Fruit fly (Drosophila melanogaster) whole organism, embryonic: ENCODE measurements around the gene CG14110.

Source experiments
- B-H2 ChIP-seq: fragments of 200-800 bp; sonication (Bioruptor generic); optimal IDR thresholded peaks from 2 replicates; lab custom pipeline; 2018; ENCODE audit warnings: missing biosample characterization, mild to moderate bottlenecking, missing genetic modification characterization
- CG10267 ChIP-seq: fragments of 200-800 bp; sonication (Bioruptor generic); optimal IDR thresholded peaks from 2 replicates; lab custom pipeline; 2018; ENCODE audit warnings: missing biosample characterization, mild to moderate bottlenecking, missing genetic modification characterization, moderate library complexity
- CG11696 ChIP-seq: fragments of 200-800 bp; sonication (Bioruptor generic); IDR thresholded peaks from 2 replicates; pipeline ENCODE4 v1.3.6; 2022; ENCODE audit warnings: missing biosample characterization, missing genetic modification characterization
- CG12299 ChIP-seq: fragments of 200-800 bp; sonication (Bioruptor generic); optimal IDR thresholded peaks from 2 replicates; lab custom pipeline; 2018; ENCODE audit warnings: missing biosample characterization, mild to moderate bottlenecking, missing genetic modification characterization
- CG14050 ChIP-seq: fragments of 200-800 bp; sonication (Bioruptor generic); IDR thresholded peaks from 3 replicates; pipeline ENCODE4 v1.3.6; 2022; ENCODE audit warnings: missing biosample characterization, missing genetic modification characterization
- CG15073 ChIP-seq: fragments of 200-800 bp; sonication (Bioruptor generic); optimal IDR thresholded peaks from 2 replicates; lab custom pipeline; 2016; ENCODE audit warnings: missing biosample characterization, missing genetic modification characterization
- CG15601 ChIP-seq: fragments of 200-800 bp; sonication (Bioruptor generic); optimal IDR thresholded peaks from 3 replicates; lab custom pipeline; 2019; ENCODE audit warnings: missing biosample characterization, mild to moderate bottlenecking, missing genetic modification characterization, moderate library complexity
- CG1603 ChIP-seq: fragments of 200-800 bp; sonication (Bioruptor generic); optimal IDR thresholded peaks from 2 replicates; lab custom pipeline; 2019; ENCODE audit warnings: missing biosample characterization, mild to moderate bottlenecking, missing genetic modification characterization, moderate library complexity
- CG16779 ChIP-seq: fragments of 200-800 bp; sonication (Bioruptor generic); IDR thresholded peaks from 2 replicates; pipeline ENCODE4 v1.3.6; 2022; ENCODE audit warnings: missing biosample characterization, missing genetic modification characterization
- CG1792 ChIP-seq: fragments of 200-800 bp; sonication (Bioruptor generic); optimal IDR thresholded peaks from 2 replicates; lab custom pipeline; 2016; ENCODE audit warnings: missing biosample characterization, missing genetic modification characterization
- CG18011 ChIP-seq: fragments of 200-800 bp; sonication (Bioruptor generic); optimal IDR thresholded peaks from 2 replicates; lab custom pipeline; 2017; ENCODE audit warnings: missing biosample characterization, missing genetic modification characterization, mild to moderate bottlenecking, moderate library complexity, missing genotype
- CG18599 ChIP-seq: fragments of 200-800 bp; sonication (Bioruptor generic); optimal IDR thresholded peaks from 3 replicates; lab custom pipeline; 2017; ENCODE audit warnings: missing biosample characterization, missing genetic modification characterization, mild to moderate bottlenecking, moderate library complexity, missing genetic modification reagents
- CG5180 ChIP-seq: fragments of 200-800 bp; sonication (Bioruptor generic); optimal IDR thresholded peaks from 3 replicates; lab custom pipeline; 2017; ENCODE audit warnings: missing biosample characterization, missing genetic modification characterization, mild to moderate bottlenecking, moderate library complexity, missing genetic modification reagents
- CG6254 ChIP-seq: fragments of 200-800 bp; sonication (Bioruptor generic); optimal IDR thresholded peaks from 3 replicates; lab custom pipeline; 2017; ENCODE audit warnings: mild to moderate bottlenecking, missing biosample characterization, missing genetic modification reagents, missing genetic modification characterization
- CG6765 ChIP-seq: fragments of 200-800 bp; sonication (Bioruptor generic); optimal IDR thresholded peaks from 3 replicates; lab custom pipeline; 2017; ENCODE audit warnings: missing biosample characterization, mild to moderate bottlenecking, missing genetic modification characterization
- CG7745 ChIP-seq: fragments of 200-800 bp; sonication (Bioruptor generic); optimal IDR thresholded peaks from 2 replicates; lab custom pipeline; 2018; ENCODE audit warnings: missing biosample characterization, mild to moderate bottlenecking, missing genetic modification characterization, moderate library complexity
- CG7963 ChIP-seq: fragments of 200-800 bp; sonication (Bioruptor generic); IDR thresholded peaks from 3 replicates; pipeline ENCODE4 v1.3.6; 2022; ENCODE audit warnings: missing biosample characterization, missing genetic modification characterization; ENCODE audit not compliant: partially characterized antibody
- CG8089 ChIP-seq: fragments of 200-800 bp; sonication (Bioruptor generic); optimal IDR thresholded peaks from 3 replicates; lab custom pipeline; 2016; ENCODE audit warnings: missing biosample characterization, missing genetic modification characterization
- CG9797 ChIP-seq: fragments of 200-800 bp; sonication (Bioruptor generic); optimal IDR thresholded peaks from 3 replicates; lab custom pipeline; 2018; ENCODE audit warnings: missing biosample characterization, mild to moderate bottlenecking, missing genetic modification characterization
- CG9817 ChIP-seq: fragments of 200-800 bp; sonication (Bioruptor generic); optimal IDR thresholded peaks from 2 replicates; lab custom pipeline; 2018; ENCODE audit warnings: missing biosample characterization, mild to moderate bottlenecking, missing genetic modification characterization, moderate library complexity
- D19A ChIP-seq: fragments of 200-800 bp; optimal IDR thresholded peaks from 3 replicates; lab custom pipeline; 2019; ENCODE audit warnings: missing biosample characterization, mild to moderate bottlenecking, missing genetic modification characterization, moderate library complexity
- Dek ChIP-seq: fragments of 200-800 bp; sonication (Bioruptor generic); optimal IDR thresholded peaks from 3 replicates; lab custom pipeline; 2019; ENCODE audit warnings: missing biosample characterization, mild to moderate bottlenecking, missing genetic modification characterization, moderate library complexity
- Eip74EF ChIP-seq, 2 experiments: fragments of 200-800 bp in 1 of 2; fragments of >200 bp in 1 of 2; sonication (Bioruptor generic) in 1 of 2; optimal IDR thresholded peaks; 2 replicates each; lab custom pipeline; 2017 to 2019; ENCODE audit warnings: missing biosample characterization in 2 of 2, missing genetic modification characterization in 2 of 2, mild to moderate bottlenecking in 1 of 2, moderate library complexity in 1 of 2
- Fer2 ChIP-seq: fragments of 200-800 bp; sonication (Bioruptor generic); optimal IDR thresholded peaks from 2 replicates; lab custom pipeline; 2018; ENCODE audit warnings: missing biosample characterization, mild to moderate bottlenecking, missing genetic modification characterization, moderate library complexity
- Hand ChIP-seq: fragments of 200-800 bp; sonication (Bioruptor generic); optimal IDR thresholded peaks from 2 replicates; lab custom pipeline; 2017; ENCODE audit warnings: mild to moderate bottlenecking, missing biosample characterization, missing genetic modification reagents, missing genetic modification characterization
- Hsf ChIP-seq: fragments of 200-800 bp; sonication (Bioruptor generic); optimal IDR thresholded peaks from 3 replicates; lab custom pipeline; 2016; ENCODE audit warnings: missing biosample characterization, missing genetic modification characterization
- Nf-YC ChIP-seq: fragments of 200-800 bp; optimal IDR thresholded peaks from 3 replicates; lab custom pipeline; 2019; ENCODE audit warnings: missing biosample characterization, mild to moderate bottlenecking, missing genetic modification characterization, moderate library complexity
- Oaz ChIP-seq: fragments of 200-800 bp; sonication (Bioruptor generic); IDR thresholded peaks from 2 replicates; pipeline ENCODE4 v1.3.6; 2022; ENCODE audit warnings: missing biosample characterization, missing genetic modification characterization
- Opbp ChIP-seq: fragments of 200-800 bp; sonication (Bioruptor generic); IDR thresholded peaks from 3 replicates; pipeline ENCODE4 v1.3.6; 2022; ENCODE audit warnings: missing biosample characterization, missing genetic modification characterization; ENCODE audit not compliant: partially characterized antibody
- bowl ChIP-seq: fragments of 200-800 bp; sonication (Bioruptor generic); IDR thresholded peaks from 2 replicates; pipeline ENCODE4 v1.3.6; 2022; ENCODE audit warnings: missing biosample characterization, missing genetic modification characterization
- corto ChIP-seq: fragments of 200-800 bp; sonication (Bioruptor generic); optimal IDR thresholded peaks from 2 replicates; lab custom pipeline; 2016; ENCODE audit warnings: missing biosample characterization, mild to moderate bottlenecking, missing genetic modification characterization, moderate library complexity
- croc ChIP-seq: fragments of 200-800 bp; sonication (Bioruptor generic); conservative IDR thresholded peaks from 3 replicates; pipeline ENCODE4 v1.3.6; 2022; ENCODE audit warnings: missing biosample characterization, missing genetic modification characterization
- dmrt11E ChIP-seq: fragments of 200-800 bp; sonication (Bioruptor generic); optimal IDR thresholded peaks from 3 replicates; lab custom pipeline; 2018; ENCODE audit warnings: missing biosample characterization, mild to moderate bottlenecking, missing genetic modification characterization, moderate library complexity
- eyg ChIP-seq: fragments of 200-800 bp; sonication (Bioruptor generic); optimal IDR thresholded peaks from 3 replicates; lab custom pipeline; 2016; ENCODE audit warnings: missing biosample characterization, missing genetic modification characterization
- gem ChIP-seq: fragments of 200-800 bp; sonication (Bioruptor generic); optimal IDR thresholded peaks from 2 replicates; lab custom pipeline; 2019; ENCODE audit warnings: missing biosample characterization, mild to moderate bottlenecking, missing genetic modification characterization, moderate library complexity
- insv ChIP-seq, 2 experiments: fragments of 200-800 bp; sonication (Bioruptor generic); optimal IDR thresholded peaks; 3 replicates each; lab custom pipeline; 2016 to 2018; ENCODE audit warnings: missing biosample characterization in 2 of 2, missing genetic modification characterization in 2 of 2
- lov ChIP-seq, 2 experiments: fragments of 200-800 bp in 1 of 2; fragments of >200 bp in 1 of 2; sonication (Bioruptor generic) in 1 of 2; IDR thresholded peaks in 1 of 2; optimal IDR thresholded peaks in 1 of 2; 2 replicates in 1 of 2; 3 replicates in 1 of 2; pipeline versions ENCODE4 v1.3.6 to Lab custom; 2017 to 2022; ENCODE audit warnings: missing biosample characterization in 1 of 2, missing genetic modification characterization in 1 of 2
- luna ChIP-seq: fragments of 200-800 bp; sonication (Bioruptor generic); optimal IDR thresholded peaks from 2 replicates; lab custom pipeline; 2016; ENCODE audit warnings: missing biosample characterization, missing genetic modification characterization
- mirr ChIP-seq: fragments of 200-800 bp; sonication (Bioruptor generic); optimal IDR thresholded peaks from 3 replicates; lab custom pipeline; 2018; ENCODE audit warnings: missing biosample characterization, mild to moderate bottlenecking, missing genetic modification characterization
- nerfin-1 ChIP-seq: fragments of 200-800 bp; sonication (Bioruptor generic); optimal IDR thresholded peaks from 3 replicates; lab custom pipeline; 2019; ENCODE audit warnings: missing biosample characterization, mild to moderate bottlenecking, missing genetic modification characterization, moderate library complexity
- org-1 ChIP-seq: fragments of 200-800 bp; sonication (Bioruptor generic); optimal IDR thresholded peaks from 2 replicates; lab custom pipeline; 2017; ENCODE audit warnings: missing biosample characterization, missing genetic modification characterization
- pnt ChIP-seq: fragments of 200-800 bp; sonication (Bioruptor generic); optimal IDR thresholded peaks from 3 replicates; lab custom pipeline; 2016; ENCODE audit warnings: missing biosample characterization, missing genetic modification characterization
- salm ChIP-seq: fragments of 200-800 bp; sonication (Bioruptor generic); optimal IDR thresholded peaks from 2 replicates; lab custom pipeline; 2018; ENCODE audit warnings: missing biosample characterization, mild to moderate bottlenecking, missing genetic modification characterization
- sqz ChIP-seq: fragments of 200-800 bp; sonication (Bioruptor generic); optimal IDR thresholded peaks from 3 replicates; lab custom pipeline; 2018; ENCODE audit warnings: missing biosample characterization, mild to moderate bottlenecking, missing genetic modification characterization
- ttk ChIP-seq: fragments of 200-800 bp; sonication (Bioruptor generic); IDR thresholded peaks from 2 replicates; pipeline ENCODE4 v2.1.2; 2022; ENCODE audit warnings: missing biosample characterization, missing genetic modification characterization
- tup ChIP-seq: fragments of 200-800 bp; sonication (Bioruptor generic); optimal IDR thresholded peaks from 2 replicates; lab custom pipeline; 2016; ENCODE audit warnings: missing biosample characterization, mild to moderate bottlenecking, missing genetic modification characterization, moderate library complexity
- usp ChIP-seq: fragments of >200 bp; optimal IDR thresholded peaks from 2 replicates; lab custom pipeline; 2017; ENCODE audit warnings: missing biosample characterization, missing genetic modification characterization
- zf30C ChIP-seq: fragments of 200-800 bp; sonication (Bioruptor generic); optimal IDR thresholded peaks from 3 replicates; lab custom pipeline; 2018; ENCODE audit warnings: missing biosample characterization, mild to moderate bottlenecking, missing genetic modification characterization

The CG14110 gene

dm6 chr3L:13403141-13403867 is 18.7 kb downstream of the CG14110 start (continued):
- TF ChIP-seq CG9817 (tag; lab: Kevin White, UChicago) (no peak), org-1 (GFP tag; lab: Kevin White, UChicago) (no peak), CG8089 (no peak), CG10267 (tag; lab: Kevin White, UChicago) (peak; percentile 56), CG7963 (GFP tag; lab: Robert Waterston, UW) (no peak), croc (GFP tag; lab: Robert Waterston, UW) (no peak; the same call in 2 of the 3 replicates), gem (tag; lab: Kevin White, UChicago) (peak; percentile 60), CG15073 (GFP tag; lab: Kevin White, UChicago) (no peak), CG12299 (no peak), eyg (GFP tag; lab: Kevin White, UChicago) (no peak), CG14050 (GFP tag; lab: Robert Waterston, UW) (no peak), CG1603 (tag; lab: Kevin White, UChicago) (no peak), salm (tag; lab: Kevin White, UChicago) (no peak), D19A (peak; percentile 46), sqz (GFP tag; lab: Kevin White, UChicago) (no peak), ttk (no peak), zf30C (GFP tag; lab: Kevin White, UChicago) (peak; percentile 42), CG16779 (GFP tag; lab: Robert Waterston, UW) (no peak), CG18599 (GFP tag; lab: Kevin White, UChicago) (no peak), luna (GFP tag; lab: Kevin White, UChicago) (no peak), lov (optimal IDR thresholded peaks at IDR 0.05; lab: Kevin White, UChicago) (no peak), lov (GFP tag; IDR thresholded peaks at IDR 0.05; lab: Robert Waterston, UW) (no peak), tup (GFP tag; lab: Kevin White, UChicago) (no peak), Oaz (GFP tag; lab: Robert Waterston, UW) (no peak), CG15601 (tag; lab: Kevin White, UChicago) (no peak), Hand (GFP tag; lab: Kevin White, UChicago) (no peak), corto (GFP tag; lab: Kevin White, UChicago) (no peak), nerfin-1 (tag; lab: Kevin White, UChicago) (peak; percentile 72), CG18011 (GFP tag; lab: Kevin White, UChicago) (no peak), pnt (no peak), bowl (no peak), dmrt11E (tag; lab: Kevin White, UChicago) (peak; percentile 70), CG1792 (no peak), CG6254 (GFP tag; lab: Kevin White, UChicago) (peak; percentile 59), Opbp (GFP tag; lab: Robert Waterston, UW) (no peak), CG11696 (no peak), Hsf (GFP tag; lab: Kevin White, UChicago) (no peak), CG7745 (tag; lab: Kevin White, UChicago) (no peak), Nf-YC (peak; percentile 98), mirr (GFP tag; lab: Kevin White, UChicago) (no peak), CG6765 (GFP tag; lab: Kevin White, UChicago) (no peak), Fer2 (tag; lab: Kevin White, UChicago) (no peak), Eip74EF (GFP tag; optimal IDR thresholded peaks at IDR 0.05; lab: Kevin White, UChicago) (no peak), CG5180 (no peak), CG9797 (GFP tag; lab: Kevin White, UChicago) (no peak), usp (no peak), insv (GFP tag; optimal IDR thresholded peaks at IDR 0.05; lab: Kevin White, UChicago) (no peak), B-H2 (no peak), Dek (tag; lab: Kevin White, UChicago) (no peak)
